Worm (Caenorhabditis elegans) whole organism, L2 larva: Measurements from ENCODE around the gene F09F7.5.

Source experiments
- F13H6.1 ChIP-seq: sonication (generic microtip); optimal IDR thresholded peaks from 2 replicates; lab custom pipeline; 2016; ENCODE audit warnings: missing genetic modification characterization, missing compliant biosample characterization
- alr-1 ChIP-seq: fragments of 150-350 bp; optimal IDR thresholded peaks from 2 replicates; lab custom pipeline; 2014; ENCODE audit warnings: missing biosample characterization, missing genetic modification characterization
- ceh-82 ChIP-seq: fragments of 150-350 bp; optimal IDR thresholded peaks from 2 replicates; lab custom pipeline; 2014; ENCODE audit warnings: missing biosample characterization, missing genetic modification characterization
- dmd-4 ChIP-seq: sonication (generic microtip); optimal IDR thresholded peaks from 2 replicates; lab custom pipeline; 2017; ENCODE audit warnings: missing biosample characterization, missing genetic modification characterization
- lsy-2 ChIP-seq, 2 experiments: fragments of 150-350 bp in 1 of 2; sonication (generic microtip) in 1 of 2; optimal IDR thresholded peaks; 2 replicates each; lab custom pipeline; 2014 to 2017; ENCODE audit warnings: missing biosample characterization in 2 of 2, missing genetic modification characterization in 2 of 2
- nhr-23 ChIP-seq: fragments of 150-350 bp; optimal IDR thresholded peaks from 2 replicates; lab custom pipeline; 2014; ENCODE audit warnings: missing biosample characterization, missing genetic modification reagents, missing genetic modification characterization
- nhr-25 ChIP-seq: fragments of 150-350 bp; sonication (generic microtip); optimal IDR thresholded peaks from 3 replicates; lab custom pipeline; 2014; ENCODE audit warnings: missing biosample characterization, missing genetic modification characterization
- unc-39 ChIP-seq: fragments of 150-350 bp; optimal IDR thresholded peaks from 2 replicates; lab custom pipeline; 2014; ENCODE audit warnings: missing biosample characterization, missing genetic modification characterization
- unc-62 ChIP-seq: fragments of 150-350 bp; optimal IDR thresholded peaks from 2 replicates; lab custom pipeline; 2014; ENCODE audit warnings: missing biosample characterization, missing genetic modification reagents, missing genetic modification characterization

DNA sequence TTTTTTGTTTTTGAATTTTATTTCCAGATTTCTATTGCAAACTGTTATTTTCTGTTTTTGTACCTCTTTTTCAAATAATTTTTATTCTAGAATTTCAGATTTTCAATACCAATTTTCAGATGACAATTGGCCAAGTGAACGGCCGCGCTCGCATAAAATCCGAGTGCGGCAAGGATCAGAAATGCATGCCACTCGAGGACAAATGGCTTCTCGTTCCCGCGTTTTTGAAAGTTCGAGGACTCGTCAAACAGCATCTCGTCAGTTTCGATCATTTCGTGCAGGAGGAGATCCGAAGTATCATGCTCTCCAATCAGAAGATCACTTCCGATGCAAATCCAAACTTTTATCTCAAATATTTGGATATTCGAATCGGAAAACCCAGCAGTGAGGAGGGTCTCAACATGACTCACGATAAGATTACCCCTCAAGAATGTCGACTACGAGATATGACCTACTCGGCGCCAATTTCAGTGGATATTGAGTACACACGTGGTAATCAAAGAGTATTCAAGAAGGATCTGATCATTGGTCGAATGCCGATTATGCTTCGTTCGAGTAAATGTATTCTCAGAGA, 10.5 kb downstream of the F09F7.5 start, which contains the start of gene rpc-2:
- no peak for TF ChIP-seq alr-1 (tag; lab: Kevin White, UChicago)
- no peak for TF ChIP-seq nhr-25
- no peak for TF ChIP-seq lsy-2 (tag; optimal IDR thresholded peaks at IDR 0.05; lab: Kevin White, UChicago)
- TF ChIP-seq unc-62, result no peak
- TF ChIP-seq ceh-82 (tag; lab: Kevin White, UChicago), result no peak
- no peak for TF ChIP-seq unc-39 (tag; lab: Kevin White, UChicago)
- TF ChIP-seq nhr-23 (tag; lab: Kevin White, UChicago), result no peak
- TF ChIP-seq dmd-4 (tag; lab: Kevin White, UChicago), result no peak
- no peak for TF ChIP-seq F13H6.1 (tag; lab: Kevin White, UChicago)
